Worm (Caenorhabditis elegans) whole organism, L1 larva: ENCODE data around the gene F26D11.1.
A peak's percentile ranks its signal among the peaks of the same experiment; 100 is the strongest.

Source experiments
- efl-1 ChIP-seq, 4 experiments: fragments of 150-350 bp; optimal IDR thresholded peaks in 3 of 4; peaks in 1 of 4; 1 replicate in 1 of 4; 2 replicates in 3 of 4; lab custom pipeline; 2014; ENCODE audit warnings: missing biosample characterization in 2 of 4, missing genetic modification characterization in 2 of 4, missing genetic modification reagents in 2 of 4
- nhr-237 ChIP-seq: fragments of 150-350 bp; optimal IDR thresholded peaks from 2 replicates; lab custom pipeline; 2014; ENCODE audit warnings: missing biosample characterization, missing genetic modification characterization
- nhr-28 ChIP-seq: fragments of 150-350 bp; optimal IDR thresholded peaks from 2 replicates; lab custom pipeline; 2014; ENCODE audit warnings: missing biosample characterization, missing genetic modification characterization

ce11 chrV:8000929-8001513 is 19.7 kb downstream of the F26D11.1 start, which contains the start of gene Y97E10AR.1:
- peak; percentile 66 to 68 for TF ChIP-seq efl-1 (optimal IDR thresholded peaks at IDR 0.05; lab: Kevin White, UChicago)
- peak; percentile 50 to 96 for TF ChIP-seq efl-1 (GFP tag; optimal IDR thresholded peaks at IDR 0.05 in 1 of 2; lab: Kevin White, UChicago)
- no peak for TF ChIP-seq nhr-28 (tag; lab: Kevin White, UChicago)
- no peak for TF ChIP-seq nhr-237 (tag; lab: Kevin White, UChicago)
